Worm (Caenorhabditis elegans) whole organism, L2 larva: ENCODE data around the gene gmap-1.

Experiments used
- C34F6.9 ChIP-seq: fragments of 150-350 bp; optimal IDR thresholded peaks from 2 replicates; lab custom pipeline; 2014; ENCODE audit warnings: missing biosample characterization, missing genetic modification characterization
- F13H6.1 ChIP-seq: sonication (generic microtip); optimal IDR thresholded peaks from 2 replicates; lab custom pipeline; 2016; ENCODE audit warnings: missing genetic modification characterization, missing compliant biosample characterization
- R02D3.7 ChIP-seq: fragments of 150-350 bp; optimal IDR thresholded peaks from 2 replicates; lab custom pipeline; 2014; ENCODE audit warnings: missing biosample characterization, missing genetic modification characterization
- Y55F3AM.14 ChIP-seq: fragments of 200-800 bp; sonication (Bioruptor generic); optimal IDR thresholded peaks from 2 replicates; lab custom pipeline; 2018; ENCODE audit warnings: mild to moderate bottlenecking, missing genetic modification characterization, missing compliant biosample characterization
- ZK546.5 ChIP-seq: sonication (generic microtip); optimal IDR thresholded peaks from 2 replicates; lab custom pipeline; 2017; ENCODE audit warnings: missing biosample characterization, missing genetic modification characterization
- alr-1 ChIP-seq: fragments of 150-350 bp; optimal IDR thresholded peaks from 2 replicates; lab custom pipeline; 2014; ENCODE audit warnings: missing biosample characterization, missing genetic modification characterization
- aly-2 ChIP-seq: fragments of 150-350 bp; optimal IDR thresholded peaks from 2 replicates; lab custom pipeline; 2014; ENCODE audit warnings: missing biosample characterization, missing genetic modification characterization
- ceh-16 ChIP-seq: fragments of 150-350 bp; optimal IDR thresholded peaks from 2 replicates; lab custom pipeline; 2014; ENCODE audit warnings: missing biosample characterization, missing genetic modification characterization
- ceh-82 ChIP-seq: fragments of 150-350 bp; optimal IDR thresholded peaks from 2 replicates; lab custom pipeline; 2014; ENCODE audit warnings: missing biosample characterization, missing genetic modification characterization
- crh-2 ChIP-seq: sonication (generic microtip); optimal IDR thresholded peaks from 2 replicates; lab custom pipeline; 2017; ENCODE audit warnings: missing biosample characterization, missing genetic modification characterization
- dmd-4 ChIP-seq: sonication (generic microtip); optimal IDR thresholded peaks from 2 replicates; lab custom pipeline; 2017; ENCODE audit warnings: missing biosample characterization, missing genetic modification characterization
- fos-1 ChIP-seq: fragments of 150-350 bp; optimal IDR thresholded peaks from 2 replicates; lab custom pipeline; 2014; ENCODE audit warnings: missing biosample characterization, missing genetic modification characterization
- gmeb-1 ChIP-seq: fragments of 150-350 bp; optimal IDR thresholded peaks from 2 replicates; lab custom pipeline; 2014; ENCODE audit warnings: missing biosample characterization, missing genetic modification characterization
- lin-11 ChIP-seq: fragments of 150-350 bp; sonication (generic microtip); optimal IDR thresholded peaks from 2 replicates; lab custom pipeline; 2014; ENCODE audit warnings: missing biosample characterization, missing genetic modification characterization, inconsistent platforms, mixed read lengths
- lin-13 ChIP-seq: fragments of 150-350 bp; optimal IDR thresholded peaks from 2 replicates; lab custom pipeline; 2014; ENCODE audit warnings: missing biosample characterization, missing genetic modification reagents, missing genetic modification characterization
- lin-39 ChIP-seq: fragments of 150-350 bp; optimal IDR thresholded peaks from 2 replicates; lab custom pipeline; 2014; ENCODE audit warnings: missing biosample characterization, missing genetic modification reagents, missing genetic modification characterization
- mab-5 ChIP-seq: fragments of 150-350 bp; optimal IDR thresholded peaks from 2 replicates; lab custom pipeline; 2014; ENCODE audit warnings: missing biosample characterization, missing genetic modification characterization
- mdl-1 ChIP-seq, 2 experiments: fragments of 150-350 bp in 1 of 2; sonication (generic microtip) in 1 of 2; optimal IDR thresholded peaks; 2 replicates each; lab custom pipeline; 2017; ENCODE audit warnings: missing biosample characterization in 2 of 2, missing genetic modification characterization in 2 of 2
- nhr-10 ChIP-seq: sonication (generic microtip); optimal IDR thresholded peaks from 2 replicates; lab custom pipeline; 2017; ENCODE audit warnings: missing biosample characterization, missing genetic modification characterization
- nhr-11 ChIP-seq: fragments of 150-350 bp; optimal IDR thresholded peaks from 2 replicates; lab custom pipeline; 2014; ENCODE audit warnings: missing biosample characterization, missing genetic modification characterization
- nhr-12 ChIP-seq: fragments of 150-350 bp; optimal IDR thresholded peaks from 2 replicates; lab custom pipeline; 2014; ENCODE audit warnings: missing biosample characterization, missing genetic modification characterization
- nhr-129 ChIP-seq: fragments of 150-350 bp; optimal IDR thresholded peaks from 2 replicates; lab custom pipeline; 2014; ENCODE audit warnings: missing biosample characterization, missing genetic modification characterization
- nhr-237 ChIP-seq: fragments of 150-350 bp; optimal IDR thresholded peaks from 2 replicates; lab custom pipeline; 2014; ENCODE audit warnings: missing biosample characterization, missing genetic modification characterization
- nhr-6 ChIP-seq: fragments of 150-350 bp; optimal IDR thresholded peaks from 2 replicates; lab custom pipeline; 2014; ENCODE audit warnings: missing biosample characterization, missing genetic modification characterization
- peb-1 ChIP-seq: fragments of 150-350 bp; optimal IDR thresholded peaks from 2 replicates; lab custom pipeline; 2014; ENCODE audit warnings: missing biosample characterization, missing genetic modification characterization
- sem-4 ChIP-seq: fragments of 150-350 bp; optimal IDR thresholded peaks from 2 replicates; lab custom pipeline; 2014; ENCODE audit warnings: missing biosample characterization, missing genetic modification reagents, missing genetic modification characterization
- sma-3 ChIP-seq: sonication (generic microtip); optimal IDR thresholded peaks from 2 replicates; lab custom pipeline; 2016; ENCODE audit warnings: missing genetic modification reagents, missing genetic modification characterization, missing compliant biosample characterization
- sma-9 ChIP-seq, 2 experiments: fragments of 150-350 bp in 1 of 2; sonication (generic microtip) in 1 of 2; optimal IDR thresholded peaks; 2 replicates each; lab custom pipeline; 2014 to 2016; ENCODE audit warnings: missing genetic modification characterization in 2 of 2, mild to moderate bottlenecking in 1 of 2, missing biosample characterization in 1 of 2, missing compliant biosample characterization in 1 of 2, missing genetic modification reagents in 1 of 2, moderate library complexity in 1 of 2
- snpc-4 ChIP-seq: fragments of 150-350 bp; optimal IDR thresholded peaks from 2 replicates; lab custom pipeline; 2014; ENCODE audit warnings: missing biosample characterization, missing genetic modification characterization
- unc-39 ChIP-seq: fragments of 150-350 bp; optimal IDR thresholded peaks from 2 replicates; lab custom pipeline; 2014; ENCODE audit warnings: missing biosample characterization, missing genetic modification characterization
- unc-55 ChIP-seq: fragments of 150-350 bp; sonication (generic microtip); optimal IDR thresholded peaks from 3 replicates; lab custom pipeline; 2014; ENCODE audit warnings: missing biosample characterization, missing genetic modification reagents, missing genetic modification characterization
- unc-62 ChIP-seq: fragments of 150-350 bp; optimal IDR thresholded peaks from 2 replicates; lab custom pipeline; 2014; ENCODE audit warnings: missing biosample characterization, missing genetic modification reagents, missing genetic modification characterization
- zag-1 ChIP-seq: fragments of 150-350 bp; optimal IDR thresholded peaks from 2 replicates; lab custom pipeline; 2014; ENCODE audit warnings: missing biosample characterization, missing genetic modification characterization
- ztf-1 ChIP-seq: fragments of 200-800 bp; sonication (Bioruptor generic); conservative IDR thresholded peaks from 2 replicates; pipeline ENCODE4 v1.3.6; 2022; ENCODE audit warnings: missing genetic modification characterization, missing compliant biosample characterization
- ztf-11 ChIP-seq: sonication (generic microtip); optimal IDR thresholded peaks from 2 replicates; lab custom pipeline; 2017; ENCODE audit warnings: missing biosample characterization, missing genetic modification characterization
- ztf-4 ChIP-seq: fragments of 150-350 bp; optimal IDR thresholded peaks from 2 replicates; lab custom pipeline; 2014; ENCODE audit warnings: missing biosample characterization, missing genetic modification characterization

gmap-1 gene

DNA sequence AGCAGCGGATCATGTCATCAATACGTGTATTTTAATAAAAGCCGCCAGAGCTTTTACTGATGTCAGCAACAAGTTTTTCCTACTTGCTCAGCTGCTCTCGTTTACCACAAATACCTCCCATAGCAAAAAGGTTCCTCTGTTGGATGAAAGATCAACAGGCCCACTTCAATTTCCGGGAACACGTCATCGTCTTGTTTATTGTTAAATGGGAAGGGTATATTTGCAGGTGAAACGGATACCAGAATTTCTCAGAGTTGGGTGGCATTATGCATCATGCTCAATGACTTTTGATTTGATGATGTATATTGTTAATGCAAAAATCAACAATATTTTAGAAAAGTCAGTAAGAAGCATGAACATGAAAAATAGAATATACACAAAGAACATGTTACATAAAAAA, 16.4 kb upstream of the gmap-1 start:
- no peak for TF ChIP-seq crh-2 (tag; lab: Kevin White, UChicago)
- no peak for TF ChIP-seq nhr-129 (tag; lab: Kevin White, UChicago)

ce11 chrX:12946533-12946932, 11.8 kb upstream of the gmap-1 start, which contains the start of gene C05E7.3:
Gene C05E7.3, minus strand, starts transcription at chrX:12946633.
- TF ChIP-seq sma-9 (GFP tag; optimal IDR thresholded peaks at IDR 0.05; lab: Kevin White, UChicago) (no peak), sma-9 (tag; optimal IDR thresholded peaks at IDR 0.05; lab: Kevin White, UChicago) (no peak), nhr-6 (tag; lab: Kevin White, UChicago) (no peak), F13H6.1 (tag; lab: Kevin White, UChicago) (no peak), C34F6.9 (tag; lab: Kevin White, UChicago) (no peak), nhr-237 (tag; lab: Kevin White, UChicago) (no peak), ztf-11 (tag; lab: Kevin White, UChicago) (no peak), ZK546.5 (tag; lab: Kevin White, UChicago) (no peak), dmd-4 (tag; lab: Kevin White, UChicago) (no peak), sem-4 (tag; lab: Kevin White, UChicago) (no peak), peb-1 (tag; lab: Kevin White, UChicago) (no peak), unc-62 (GFP tag; lab: Kevin White, UChicago) (no peak), nhr-129 (tag; lab: Kevin White, UChicago) (no peak), snpc-4 (tag; lab: Kevin White, UChicago) (no peak), nhr-11 (no peak), aly-2 (tag; lab: Kevin White, UChicago) (no peak), lin-13 (no peak)

DNA sequence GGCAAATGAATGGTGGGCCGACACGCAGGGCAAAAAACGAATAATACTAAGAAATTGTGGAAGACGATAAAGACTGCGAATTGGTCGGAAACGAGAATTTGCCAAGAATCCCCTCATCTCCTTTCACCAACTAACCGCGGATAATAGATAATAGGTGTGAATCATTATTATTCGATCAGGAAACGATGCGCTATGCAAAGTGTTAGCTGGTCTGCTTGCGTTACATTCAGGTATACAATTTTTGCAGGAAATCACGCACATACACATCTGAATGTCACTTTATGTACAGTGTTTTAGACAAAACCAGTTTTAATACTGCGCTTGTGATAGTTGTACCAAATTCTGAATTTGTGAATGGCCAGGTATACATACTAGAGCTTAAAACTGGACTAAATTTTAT, 9.9 kb upstream of the gmap-1 start:
- TF ChIP-seq lin-11 (tag; lab: Kevin White, UChicago), result no peak
- TF ChIP-seq nhr-12 (tag; lab: Kevin White, UChicago), result no peak
- no peak for TF ChIP-seq nhr-237 (tag; lab: Kevin White, UChicago)
- no peak for TF ChIP-seq gmeb-1
- TF ChIP-seq crh-2 (tag; lab: Kevin White, UChicago), result no peak
- no peak for TF ChIP-seq unc-55 (GFP tag; lab: Kevin White, UChicago)
- no peak for TF ChIP-seq zag-1
- no peak for TF ChIP-seq sem-4 (tag; lab: Kevin White, UChicago)
- TF ChIP-seq ztf-1 (GFP tag; lab: Robert Waterston, UW), result no peak
- no peak for TF ChIP-seq aly-2 (tag; lab: Kevin White, UChicago)
- TF ChIP-seq ceh-82 (tag; lab: Kevin White, UChicago), result no peak
- no peak for TF ChIP-seq alr-1 (tag; lab: Kevin White, UChicago)
- TF ChIP-seq dmd-4 (tag; lab: Kevin White, UChicago), result no peak
- TF ChIP-seq nhr-11, result no peak
- no peak for TF ChIP-seq ceh-16
- TF ChIP-seq unc-39, result no peak
- no peak for TF ChIP-seq nhr-129 (tag; lab: Kevin White, UChicago)
- no peak for TF ChIP-seq ztf-4

DNA sequence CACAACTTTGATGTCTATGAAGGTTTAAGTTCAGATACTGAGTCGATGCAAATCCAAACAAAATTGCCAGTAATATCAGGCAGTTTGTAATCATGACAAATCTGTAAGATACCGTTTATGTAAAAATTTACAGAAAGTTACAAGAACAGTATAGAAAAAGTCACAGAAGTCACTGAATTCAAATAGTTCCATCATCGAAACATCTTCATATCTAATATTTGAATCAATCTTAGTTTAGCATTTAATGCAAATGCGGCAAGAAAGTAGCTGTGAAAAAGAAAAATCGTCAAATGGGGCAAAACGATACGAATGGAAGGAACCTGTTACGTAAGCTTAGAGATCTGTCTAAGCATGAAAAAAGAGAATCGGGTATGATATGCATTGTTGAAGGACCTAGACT, 8.4 kb upstream of the gmap-1 start, which contains the start of gene gmap-2:
Gene gmap-2, minus strand, starts transcription at position 101 of the 400 bp plus-strand sequence.
- TF ChIP-seq zag-1, result no peak
- TF ChIP-seq nhr-10 (tag; lab: Kevin White, UChicago), result no peak
- TF ChIP-seq Y55F3AM.14 (GFP tag; lab: Kevin White, UChicago), result no peak
- no peak for TF ChIP-seq unc-62 (GFP tag; lab: Kevin White, UChicago)
- TF ChIP-seq lin-39 (tag; lab: Kevin White, UChicago), result no peak
- TF ChIP-seq nhr-129 (tag; lab: Kevin White, UChicago), result no peak
- no peak for TF ChIP-seq alr-1 (tag; lab: Kevin White, UChicago)
- no peak for TF ChIP-seq F13H6.1 (tag; lab: Kevin White, UChicago)
- no peak for TF ChIP-seq R02D3.7 (tag; lab: Kevin White, UChicago)
- TF ChIP-seq ztf-4, result no peak
- TF ChIP-seq nhr-6 (tag; lab: Kevin White, UChicago), result no peak

DNA sequence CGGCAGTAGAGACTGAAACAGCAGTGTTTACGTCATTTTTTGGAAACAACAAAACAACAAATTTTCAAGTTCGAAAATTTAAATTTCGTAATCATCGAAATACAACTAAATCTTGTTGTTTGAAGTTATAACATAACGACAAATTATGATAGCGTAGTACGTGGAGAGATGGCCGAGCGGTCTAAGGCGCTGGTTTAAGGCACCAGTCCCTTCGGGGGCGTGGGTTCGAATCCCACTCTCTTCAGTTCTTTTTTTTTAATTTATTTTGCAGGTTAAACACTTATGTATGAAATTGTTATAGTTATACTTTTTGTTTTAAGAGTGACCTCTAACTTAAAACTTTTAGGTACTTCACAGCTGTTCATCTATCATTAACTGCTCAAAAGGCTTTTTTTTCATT, 7.5 kb upstream of the gmap-1 start:
- TF ChIP-seq fos-1 (tag; lab: Kevin White, UChicago) (peak; percentile 16), mdl-1 (tag; optimal IDR thresholded peaks at IDR 0.05; lab: Kevin White, UChicago) (no peak), mab-5 (tag; lab: Kevin White, UChicago) (no peak), sma-3 (GFP tag; lab: Kevin White, UChicago) (peak; percentile 15)
